Fruit fly (Drosophila melanogaster) whole organism: ENCODE data around the gene CG11811.

Experiments used
- CG8478 ChIP-seq: fragments of >200 bp; optimal IDR thresholded peaks from 2 replicates; lab custom pipeline; 2018; ENCODE audit warnings: inconsistent platforms
- Dll ChIP-seq: fragments of >200 bp; optimal IDR thresholded peaks from 2 replicates; lab custom pipeline; 2017
- EcR ChIP-seq, 2 experiments: fragments of >200 bp; optimal IDR thresholded peaks; 2 replicates each; lab custom pipeline; 2017; ENCODE audit warnings: missing biosample characterization in 2 of 2, missing genetic modification characterization in 2 of 2, missing genetic modification reagents in 2 of 2
- pan ChIP-seq: fragments of >200 bp; optimal IDR thresholded peaks from 2 replicates; lab custom pipeline; 2017
- psq ChIP-seq: fragments of >200 bp; optimal IDR thresholded peaks from 2 replicates; lab custom pipeline; 2017
- usp ChIP-seq: fragments of >200 bp; optimal IDR thresholded peaks from 2 replicates; lab custom pipeline; 2017; ENCODE audit warnings: missing biosample characterization, missing genetic modification characterization, mixed read lengths

- TF ChIP-seq EcR (GFP tag; optimal IDR thresholded peaks at IDR 0.05; lab: Kevin White, UChicago): no peak
- no peak for TF ChIP-seq psq (lab: Kevin White, UChicago)
- TF ChIP-seq usp (GFP tag; lab: Kevin White, UChicago): no peak
- TF ChIP-seq Dll (lab: Kevin White, UChicago): no peak
- TF ChIP-seq CG8478: no peak
- TF ChIP-seq pan: no peak
Observed at dm6 chr3L:10664511-10665062, 26.2 kb upstream of the CG11811 start, which contains the start of gene simj.
